Fruit fly (Drosophila melanogaster) whole organism, embryonic: ENCODE data around the gene CG34300.

ENCODE experiments used
- CG10431 ChIP-seq: fragments of 200-800 bp; sonication (Bioruptor generic); optimal IDR thresholded peaks from 3 replicates; lab custom pipeline; 2018; ENCODE audit warnings: missing biosample characterization, mild to moderate bottlenecking, missing genetic modification characterization
- CG10565 ChIP-seq: fragments of 200-800 bp; sonication (Bioruptor generic); optimal IDR thresholded peaks from 3 replicates; lab custom pipeline; 2016; ENCODE audit warnings: missing biosample characterization, mild to moderate bottlenecking, missing genetic modification characterization
- CG10959 ChIP-seq: fragments of 200-800 bp; sonication (Bioruptor generic); IDR thresholded peaks from 2 replicates; pipeline ENCODE4 v1.3.6; 2022; ENCODE audit warnings: missing biosample characterization, missing genetic modification characterization
- CG11696 ChIP-seq: fragments of 200-800 bp; sonication (Bioruptor generic); IDR thresholded peaks from 2 replicates; pipeline ENCODE4 v1.3.6; 2022; ENCODE audit warnings: missing biosample characterization, missing genetic modification characterization
- CG12219 ChIP-seq: fragments of 200-800 bp; sonication (Bioruptor generic); optimal IDR thresholded peaks from 3 replicates; lab custom pipeline; 2018; ENCODE audit warnings: missing biosample characterization, mild to moderate bottlenecking, missing genetic modification characterization
- CG14710 ChIP-seq: fragments of 200-800 bp; sonication (Bioruptor generic); optimal IDR thresholded peaks from 3 replicates; lab custom pipeline; 2019; ENCODE audit warnings: missing biosample characterization, mild to moderate bottlenecking, missing genetic modification characterization, moderate library complexity
- CG14860 ChIP-seq: fragments of 200-800 bp; sonication (Bioruptor generic); IDR thresholded peaks from 3 replicates; pipeline ENCODE4 v1.3.6; 2022; ENCODE audit warnings: missing biosample characterization, missing genetic modification characterization; ENCODE audit not compliant: partially characterized antibody
- CG15514 ChIP-seq: fragments of 200-800 bp; sonication (Bioruptor generic); optimal IDR thresholded peaks from 3 replicates; lab custom pipeline; 2017; ENCODE audit warnings: missing biosample characterization, missing genetic modification characterization, mild to moderate bottlenecking, moderate library complexity, missing genetic modification reagents
- CG17361 ChIP-seq: fragments of 200-800 bp; sonication (Bioruptor generic); IDR thresholded peaks from 3 replicates; pipeline ENCODE4 v1.3.6; 2022; ENCODE audit warnings: missing biosample characterization, missing genetic modification characterization
- CG2199 ChIP-seq: fragments of 200-800 bp; sonication (Bioruptor generic); IDR thresholded peaks from 3 replicates; pipeline ENCODE4 v1.3.6; 2022; ENCODE audit warnings: missing biosample characterization, missing genetic modification characterization
- CG2678 ChIP-seq: fragments of 200-800 bp; sonication (Bioruptor generic); optimal IDR thresholded peaks from 3 replicates; lab custom pipeline; 2019; ENCODE audit warnings: missing biosample characterization, mild to moderate bottlenecking, missing genetic modification characterization, moderate library complexity
- CG30431 ChIP-seq: fragments of 200-800 bp; sonication (Bioruptor generic); optimal IDR thresholded peaks from 2 replicates; lab custom pipeline; 2017; ENCODE audit warnings: missing biosample characterization, missing genetic modification characterization
- CG4360 ChIP-seq: fragments of 200-800 bp; sonication (Bioruptor generic); IDR thresholded peaks from 2 replicates; pipeline ENCODE4 v1.3.6; 2022; ENCODE audit warnings: missing biosample characterization, missing genetic modification characterization
- CG4854 ChIP-seq: fragments of 200-800 bp; sonication (Bioruptor generic); optimal IDR thresholded peaks from 2 replicates; lab custom pipeline; 2016; ENCODE audit warnings: missing biosample characterization, missing genetic modification characterization, inconsistent platforms
- CG6791 ChIP-seq: fragments of 200-800 bp; sonication (Bioruptor generic); IDR thresholded peaks from 3 replicates; pipeline ENCODE4 v1.3.6; 2022; ENCODE audit warnings: missing biosample characterization, missing genetic modification characterization; ENCODE audit not compliant: partially characterized antibody
- CG9876 ChIP-seq: fragments of 200-800 bp; sonication (Bioruptor generic); optimal IDR thresholded peaks from 2 replicates; lab custom pipeline; 2016; ENCODE audit warnings: missing biosample characterization, missing genetic modification characterization
- Dref ChIP-seq: fragments of 200-800 bp; sonication (Bioruptor generic); IDR thresholded peaks from 2 replicates; pipeline ENCODE4 v1.3.6; 2022; ENCODE audit warnings: missing biosample characterization, missing genetic modification characterization
- E2f1 ChIP-seq: fragments of 200-800 bp; sonication (Bioruptor generic); IDR thresholded peaks from 2 replicates; pipeline ENCODE4 v1.3.6; 2022; ENCODE audit warnings: missing biosample characterization, missing genetic modification characterization
- NC2α ChIP-seq: fragments of 200-800 bp; sonication (Bioruptor generic); optimal IDR thresholded peaks from 2 replicates; lab custom pipeline; 2016; ENCODE audit warnings: missing biosample characterization, missing genetic modification characterization
- Pdp1 ChIP-seq, 2 experiments: fragments of 200-800 bp; sonication (Bioruptor generic); optimal IDR thresholded peaks; 3 replicates each; lab custom pipeline; 2016; ENCODE audit warnings: missing biosample characterization in 2 of 2, missing genetic modification characterization in 2 of 2, mild to moderate bottlenecking in 1 of 2, moderate library complexity in 1 of 2
- Rx ChIP-seq: fragments of 200-800 bp; sonication (Bioruptor generic); IDR thresholded peaks from 2 replicates; pipeline ENCODE4 v1.3.6; 2022; ENCODE audit warnings: missing biosample characterization, missing genetic modification characterization
- Side ChIP-seq: fragments of 200-800 bp; sonication (Bioruptor generic); optimal IDR thresholded peaks from 2 replicates; lab custom pipeline; 2016; ENCODE audit warnings: missing biosample characterization, missing genetic modification characterization
- Vsx1 ChIP-seq: fragments of 200-800 bp; sonication (Bioruptor generic); optimal IDR thresholded peaks from 2 replicates; lab custom pipeline; 2017; ENCODE audit warnings: missing biosample characterization, mild to moderate bottlenecking, missing genetic modification characterization, missing genetic modification reagents
- al ChIP-seq: fragments of 200-800 bp; sonication (Bioruptor generic); IDR thresholded peaks from 2 replicates; pipeline ENCODE4 v1.3.6; 2022; ENCODE audit warnings: missing biosample characterization, missing genetic modification characterization
- ap ChIP-seq: fragments of 200-800 bp; sonication (Bioruptor generic); IDR thresholded peaks from 2 replicates; pipeline ENCODE4 v1.3.6; 2022; ENCODE audit warnings: missing biosample characterization, missing genetic modification characterization
- ara ChIP-seq: fragments of 200-800 bp; sonication (Bioruptor generic); IDR thresholded peaks from 2 replicates; pipeline ENCODE4 v1.3.6; 2022; ENCODE audit warnings: missing biosample characterization, missing genetic modification characterization
- az2 ChIP-seq: fragments of 200-800 bp; sonication (Bioruptor generic); optimal IDR thresholded peaks from 3 replicates; lab custom pipeline; 2016; ENCODE audit warnings: missing biosample characterization, missing genetic modification characterization
- da ChIP-seq: fragments of 200-800 bp; sonication (Bioruptor generic); optimal IDR thresholded peaks from 2 replicates; lab custom pipeline; 2016; ENCODE audit warnings: missing biosample characterization, missing genetic modification characterization
- ems ChIP-seq: fragments of 200-800 bp; sonication (Bioruptor generic); optimal IDR thresholded peaks from 3 replicates; lab custom pipeline; 2016; ENCODE audit warnings: missing biosample characterization, missing genetic modification characterization
- fd64A ChIP-seq: fragments of 200-800 bp; sonication (Bioruptor generic); optimal IDR thresholded peaks from 3 replicates; lab custom pipeline; 2018; ENCODE audit warnings: missing biosample characterization, mild to moderate bottlenecking, missing genetic modification characterization
- h ChIP-seq: fragments of >200 bp; optimal IDR thresholded peaks from 2 replicates; lab custom pipeline; 2017
- kni ChIP-seq: fragments of 200-800 bp; sonication (Bioruptor generic); optimal IDR thresholded peaks from 3 replicates; lab custom pipeline; 2017; ENCODE audit warnings: mild to moderate bottlenecking, missing biosample characterization, missing genetic modification reagents, missing genetic modification characterization
- lbe ChIP-seq: fragments of 200-800 bp; sonication (Bioruptor generic); optimal IDR thresholded peaks from 2 replicates; lab custom pipeline; 2016; ENCODE audit warnings: missing biosample characterization, mild to moderate bottlenecking, missing genetic modification characterization
- lmd ChIP-seq: fragments of 200-800 bp; sonication (Bioruptor generic); IDR thresholded peaks from 2 replicates; pipeline ENCODE4 v1.3.6; 2022; ENCODE audit warnings: missing biosample characterization, missing genetic modification characterization
- mld ChIP-seq: fragments of 200-800 bp; sonication (Bioruptor generic); IDR thresholded peaks from 3 replicates; pipeline ENCODE4 v1.3.6; 2022; ENCODE audit warnings: missing biosample characterization, missing genetic modification characterization; ENCODE audit not compliant: partially characterized antibody
- nerfin-1 ChIP-seq: fragments of 200-800 bp; sonication (Bioruptor generic); optimal IDR thresholded peaks from 3 replicates; lab custom pipeline; 2019; ENCODE audit warnings: missing biosample characterization, mild to moderate bottlenecking, missing genetic modification characterization, moderate library complexity
- odd ChIP-seq: fragments of 200-800 bp; sonication (Bioruptor generic); optimal IDR thresholded peaks from 2 replicates; lab custom pipeline; 2017; ENCODE audit warnings: missing biosample characterization, mild to moderate bottlenecking, missing genetic modification characterization
- pfk ChIP-seq: fragments of 200-800 bp; sonication (Bioruptor generic); optimal IDR thresholded peaks from 2 replicates; lab custom pipeline; 2018; ENCODE audit warnings: missing biosample characterization, mild to moderate bottlenecking, missing genetic modification characterization, moderate library complexity
- phol ChIP-seq: fragments of 200-800 bp; sonication (Bioruptor generic); optimal IDR thresholded peaks from 3 replicates; lab custom pipeline; 2018; ENCODE audit warnings: missing biosample characterization, mild to moderate bottlenecking, missing genetic modification characterization, moderate library complexity
- pzg ChIP-seq: fragments of 200-800 bp; sonication (Bioruptor generic); optimal IDR thresholded peaks from 3 replicates; lab custom pipeline; 2018; ENCODE audit warnings: missing biosample characterization, mild to moderate bottlenecking, missing genetic modification characterization, moderate library complexity
- repo ChIP-seq: fragments of 200-800 bp; sonication (Bioruptor generic); optimal IDR thresholded peaks from 2 replicates; lab custom pipeline; 2016; ENCODE audit warnings: missing biosample characterization, missing genetic modification characterization
- rib ChIP-seq: fragments of 200-800 bp; sonication (Bioruptor generic); IDR thresholded peaks from 2 replicates; pipeline ENCODE4 v1.3.6; 2022; ENCODE audit warnings: missing biosample characterization, missing genetic modification characterization
- run ChIP-seq: fragments of 200-800 bp; sonication (Bioruptor generic); optimal IDR thresholded peaks from 3 replicates; lab custom pipeline; 2018; ENCODE audit warnings: missing biosample characterization, mild to moderate bottlenecking, missing genetic modification characterization
- shn ChIP-seq: fragments of 200-800 bp; sonication (Bioruptor generic); optimal IDR thresholded peaks from 3 replicates; lab custom pipeline; 2016; ENCODE audit warnings: missing biosample characterization, missing genetic modification characterization
- sim ChIP-seq: fragments of 200-800 bp; sonication (Bioruptor generic); IDR thresholded peaks from 2 replicates; pipeline ENCODE4 v1.3.6; 2022; ENCODE audit warnings: missing biosample characterization, missing genetic modification characterization
- slp2 ChIP-seq: fragments of 200-800 bp; sonication (Bioruptor generic); optimal IDR thresholded peaks from 2 replicates; lab custom pipeline; 2016; ENCODE audit warnings: missing biosample characterization, missing genetic modification characterization
- so ChIP-seq: fragments of 200-800 bp; sonication (Bioruptor generic); IDR thresholded peaks from 3 replicates; pipeline ENCODE4 v1.3.6; 2022; ENCODE audit warnings: missing biosample characterization, missing genetic modification characterization
- sug ChIP-seq: fragments of 200-800 bp; optimal IDR thresholded peaks from 2 replicates; lab custom pipeline; 2019; ENCODE audit warnings: missing biosample characterization, mild to moderate bottlenecking, missing genetic modification characterization, moderate library complexity
- usp ChIP-seq: fragments of >200 bp; optimal IDR thresholded peaks from 2 replicates; lab custom pipeline; 2017; ENCODE audit warnings: missing biosample characterization, missing genetic modification characterization
- vfl ChIP-seq: fragments of 200-800 bp; sonication (Bioruptor generic); optimal IDR thresholded peaks from 2 replicates; lab custom pipeline; 2016; ENCODE audit warnings: missing biosample characterization, missing genetic modification characterization
- zf30C ChIP-seq: fragments of 200-800 bp; sonication (Bioruptor generic); optimal IDR thresholded peaks from 3 replicates; lab custom pipeline; 2018; ENCODE audit warnings: missing biosample characterization, mild to moderate bottlenecking, missing genetic modification characterization

Gene CG34300

dm6 chr3R:30304884-30305529 is 1.4 kb downstream of the CG34300 start (continued):
- no peak for TF ChIP-seq repo (GFP tag; lab: Kevin White, UChicago)
- peak; percentile 80 for TF ChIP-seq CG17361
- TF ChIP-seq Vsx1 (GFP tag; lab: Kevin White, UChicago): peak; percentile 35
- TF ChIP-seq odd (GFP tag; lab: Kevin White, UChicago): peak; percentile 32
- no peak for TF ChIP-seq mld (GFP tag; lab: Robert Waterston, UW)
- TF ChIP-seq slp2 (GFP tag; lab: Kevin White, UChicago): no peak
- peak; percentile 70 for TF ChIP-seq lmd (GFP tag; lab: Robert Waterston, UW)
- no peak for TF ChIP-seq NC2α (GFP tag; lab: Kevin White, UChicago)
- no peak for TF ChIP-seq vfl (GFP tag; lab: Kevin White, UChicago)
- TF ChIP-seq al (GFP tag; lab: Robert Waterston, UW): peak; percentile 61
- TF ChIP-seq CG4854: no peak
- peak; percentile 43 for TF ChIP-seq sug
- TF ChIP-seq CG10959 (GFP tag; lab: Robert Waterston, UW): no peak
- no peak for TF ChIP-seq CG30431 (GFP tag; lab: Kevin White, UChicago)
- no peak for TF ChIP-seq da
- no peak for TF ChIP-seq ap
- no peak for TF ChIP-seq CG10565 (GFP tag; lab: Kevin White, UChicago)
- TF ChIP-seq CG2199 (GFP tag; lab: Robert Waterston, UW): no peak
- peak; percentile 48 to 56 for TF ChIP-seq Pdp1 (GFP tag; optimal IDR thresholded peaks at IDR 0.05; lab: Kevin White, UChicago)
- TF ChIP-seq CG15514 (GFP tag; lab: Kevin White, UChicago): no peak
- no peak for TF ChIP-seq ara (GFP tag; lab: Robert Waterston, UW)
- no peak for TF ChIP-seq CG14710 (tag; lab: Kevin White, UChicago)
- no peak for TF ChIP-seq pfk (GFP tag; lab: Kevin White, UChicago)
- TF ChIP-seq CG2678 (tag; lab: Kevin White, UChicago): peak; percentile 72
- no peak for TF ChIP-seq CG6791
- no peak for TF ChIP-seq nerfin-1 (tag; lab: Kevin White, UChicago)
- TF ChIP-seq zf30C (GFP tag; lab: Kevin White, UChicago): no peak
- no peak for TF ChIP-seq Dref (GFP tag; lab: Robert Waterston, UW)
- TF ChIP-seq az2: peak; percentile 21
- TF ChIP-seq so (GFP tag; lab: Robert Waterston, UW): peak; percentile 49; the same call in 1 of the 3 replicates
- TF ChIP-seq h: no peak
- TF ChIP-seq CG10431 (GFP tag; lab: Kevin White, UChicago): no peak
- TF ChIP-seq ems (GFP tag; lab: Kevin White, UChicago): peak; percentile 21
- peak; percentile 34; the same call in 1 of the 2 replicates for TF ChIP-seq E2f1 (GFP tag; lab: Robert Waterston, UW)
- no peak for TF ChIP-seq pzg (GFP tag; lab: Kevin White, UChicago)
- TF ChIP-seq kni (GFP tag; lab: Kevin White, UChicago): no peak
- TF ChIP-seq Rx: no peak
- TF ChIP-seq phol (tag; lab: Kevin White, UChicago): peak; percentile 42
- no peak for TF ChIP-seq fd64A (GFP tag; lab: Kevin White, UChicago)
- TF ChIP-seq sim (GFP tag; lab: Robert Waterston, UW): no peak
- TF ChIP-seq CG11696 (GFP tag; lab: Robert Waterston, UW): no peak
- TF ChIP-seq rib (GFP tag; lab: Robert Waterston, UW): no peak
- peak; percentile 29 for TF ChIP-seq run (tag; lab: Kevin White, UChicago)
- TF ChIP-seq Side: peak; percentile 9
- peak; percentile 41 for TF ChIP-seq shn (GFP tag; lab: Kevin White, UChicago)
- no peak for TF ChIP-seq CG4360
- TF ChIP-seq lbe (GFP tag; lab: Kevin White, UChicago): no peak
- no peak for TF ChIP-seq CG12219
- no peak for TF ChIP-seq CG14860 (GFP tag; lab: Robert Waterston, UW)
- TF ChIP-seq CG9876 (GFP tag; lab: Kevin White, UChicago): no peak
- no peak for TF ChIP-seq usp
